Worm (Caenorhabditis elegans): ENCODE measurements around the gene srh-201.

- TF ChIP-seq him-1 (tag; optimal IDR thresholded peaks at IDR 0.05) (no peak), W03F9.2 (tag; optimal IDR thresholded peaks at IDR 0.05) (no peak), dao-5 (tag; optimal IDR thresholded peaks at IDR 0.05) (no peak)
Observed at ce11 chrV:9058627-9059026, 45.0 kb upstream of the srh-201 start, which contains the start of gene C25E10.11.
